Worm (Caenorhabditis elegans) whole organism, young adult: Measurements from ENCODE around the gene C40A11.3.
"Not testable (repeated sequence)": the region's sequence is repeated elsewhere in the genome, so short reads cannot be mapped to it uniquely, and the experiment has no call there.

Source experiments
- C06A6.2 ChIP-seq: fragments of 200-800 bp; sonication (Bioruptor generic); conservative IDR thresholded peaks from 2 replicates; pipeline ENCODE4 v1.3.6; 2022; ENCODE audit warnings: missing genetic modification characterization, missing compliant biosample characterization
- D2030.7 ChIP-seq: fragments of 200-800 bp; sonication (Bioruptor generic); IDR thresholded peaks from 2 replicates; pipeline ENCODE4 v1.3.6; 2022; ENCODE audit warnings: missing genetic modification reagents, missing genetic modification characterization, missing compliant biosample characterization
- F37B4.10 ChIP-seq: fragments of 200-800 bp; sonication (Bioruptor generic); IDR thresholded peaks from 2 replicates; pipeline ENCODE4 v1.3.6; 2022; ENCODE audit warnings: missing genetic modification characterization, missing compliant biosample characterization
- F57A8.1 ChIP-seq: fragments of 200-800 bp; sonication (Bioruptor generic); optimal IDR thresholded peaks from 2 replicates; lab custom pipeline; 2018; ENCODE audit warnings: mild to moderate bottlenecking, missing genetic modification characterization, moderate library complexity, missing compliant biosample characterization
- F57C9.4 ChIP-seq: sonication (generic microtip); optimal IDR thresholded peaks from 2 replicates; lab custom pipeline; 2017; ENCODE audit warnings: mild to moderate bottlenecking, missing genetic modification characterization, missing compliant biosample characterization
- K11D2.4 ChIP-seq: fragments of 200-800 bp; sonication (Bioruptor generic); IDR thresholded peaks from 2 replicates; pipeline ENCODE4 v1.3.6; 2022; ENCODE audit warnings: missing genetic modification reagents, missing genetic modification characterization, missing compliant biosample characterization
- Y53F4B.3 ChIP-seq: fragments of 200-800 bp; sonication (Bioruptor generic); IDR thresholded peaks from 2 replicates; pipeline ENCODE4 v1.3.6; 2022; ENCODE audit warnings: missing genetic modification reagents, missing genetic modification characterization, missing compliant biosample characterization
- Y67H2A.10 ChIP-seq: fragments of 200-800 bp; sonication (Bioruptor generic); conservative IDR thresholded peaks from 2 replicates; pipeline ENCODE4 v1.3.6; 2022; ENCODE audit warnings: missing genetic modification reagents, missing genetic modification characterization, missing compliant biosample characterization
- atf-7 ChIP-seq: sonication (generic microtip); optimal IDR thresholded peaks from 2 replicates; lab custom pipeline; 2017; ENCODE audit warnings: mild to moderate bottlenecking, missing genetic modification characterization, missing compliant biosample characterization
- attf-5 ChIP-seq: fragments of 200-800 bp; sonication (Bioruptor generic); optimal IDR thresholded peaks from 2 replicates; lab custom pipeline; 2018; ENCODE audit warnings: mild to moderate bottlenecking, missing genetic modification characterization, missing compliant biosample characterization
- bed-1 ChIP-seq: fragments of 200-800 bp; sonication (Bioruptor generic); IDR thresholded peaks from 2 replicates; pipeline ENCODE4 v1.3.6; 2022; ENCODE audit warnings: missing genetic modification reagents, missing genetic modification characterization, missing compliant biosample characterization
- ccch-3 ChIP-seq: fragments of 200-800 bp; sonication (Bioruptor generic); optimal IDR thresholded peaks from 2 replicates; lab custom pipeline; 2018; ENCODE audit warnings: mild to moderate bottlenecking, missing genetic modification characterization, missing compliant biosample characterization
- cebp-1 ChIP-seq, 2 experiments: fragments of 200-800 bp in 1 of 2; sonication (Bioruptor generic) in 1 of 2; sonication (generic microtip) in 1 of 2; IDR thresholded peaks in 1 of 2; optimal IDR thresholded peaks in 1 of 2; 2 replicates each; pipeline versions ENCODE4 v1.3.6 to Lab custom; 2017 to 2022; ENCODE audit warnings: missing compliant biosample characterization in 2 of 2, missing genetic modification characterization in 2 of 2, mild to moderate bottlenecking in 1 of 2, missing genetic modification reagents in 1 of 2, moderate library complexity in 1 of 2
- ceh-100 ChIP-seq: fragments of 200-800 bp; sonication (Bioruptor generic); IDR thresholded peaks from 2 replicates; pipeline ENCODE4 v1.3.6; 2022; ENCODE audit warnings: missing genetic modification reagents, missing genetic modification characterization, missing compliant biosample characterization
- ceh-27 ChIP-seq: fragments of 200-800 bp; sonication (Bioruptor generic); optimal IDR thresholded peaks from 2 replicates; lab custom pipeline; 2018; ENCODE audit warnings: mild to moderate bottlenecking, missing genetic modification characterization, moderate library complexity, missing compliant biosample characterization
- die-1 ChIP-seq: sonication (generic microtip); optimal IDR thresholded peaks from 2 replicates; lab custom pipeline; 2016; ENCODE audit warnings: missing genotype, mild to moderate bottlenecking, missing genetic modification characterization, missing compliant biosample characterization
- dpff-1 ChIP-seq: sonication (generic microtip); optimal IDR thresholded peaks from 2 replicates; lab custom pipeline; 2017; ENCODE audit warnings: mild to moderate bottlenecking, missing genetic modification characterization, missing compliant biosample characterization
- egl-44 ChIP-seq: fragments of 200-800 bp; sonication (Bioruptor generic); IDR thresholded peaks from 2 replicates; pipeline ENCODE4 v1.3.6; 2022; ENCODE audit warnings: missing genetic modification reagents, missing genetic modification characterization, missing compliant biosample characterization
- egrh-3 ChIP-seq: fragments of 200-800 bp; sonication (Bioruptor generic); IDR thresholded peaks from 2 replicates; pipeline ENCODE4 v1.3.6; 2022; ENCODE audit warnings: missing genetic modification reagents, missing genetic modification characterization, missing compliant biosample characterization
- ets-4 ChIP-seq: fragments of 200-800 bp; sonication (Bioruptor generic); optimal IDR thresholded peaks from 2 replicates; lab custom pipeline; 2018; ENCODE audit warnings: mild to moderate bottlenecking, missing genetic modification characterization, missing compliant biosample characterization
- fkh-3 ChIP-seq: sonication (generic microtip); optimal IDR thresholded peaks from 2 replicates; lab custom pipeline; 2016; ENCODE audit warnings: mild to moderate bottlenecking, missing genetic modification characterization, missing compliant biosample characterization
- hlh-12 ChIP-seq: sonication (generic microtip); optimal IDR thresholded peaks from 2 replicates; lab custom pipeline; 2016; ENCODE audit warnings: missing genetic modification characterization, missing compliant biosample characterization
- hmg-1.2 ChIP-seq: fragments of 200-800 bp; sonication (Bioruptor generic); IDR thresholded peaks from 2 replicates; pipeline ENCODE4 v1.3.6; 2022; ENCODE audit warnings: missing genetic modification reagents, missing genetic modification characterization, missing compliant biosample characterization
- hsf-1 ChIP-seq: fragments of 200-800 bp; sonication (Bioruptor generic); IDR thresholded peaks from 2 replicates; pipeline ENCODE4 v1.3.6; 2022; ENCODE audit warnings: missing genetic modification reagents, missing genetic modification characterization, missing compliant biosample characterization
- lin-40 ChIP-seq: sonication (generic microtip); optimal IDR thresholded peaks from 2 replicates; lab custom pipeline; 2016; ENCODE audit warnings: missing genetic modification characterization, mild to moderate bottlenecking, missing compliant biosample characterization, missing genotype, missing genetic modification reagents
- madf-8 ChIP-seq: fragments of 200-800 bp; sonication (Bioruptor generic); conservative IDR thresholded peaks from 2 replicates; pipeline ENCODE4 v1.3.6; 2022; ENCODE audit warnings: missing genetic modification reagents, missing genetic modification characterization, missing compliant biosample characterization
- nfyb-1 ChIP-seq: fragments of 200-800 bp; sonication (Bioruptor generic); IDR thresholded peaks from 2 replicates; pipeline ENCODE4 v1.3.6; 2022; ENCODE audit warnings: missing genetic modification reagents, missing genetic modification characterization, missing compliant biosample characterization
- nhr-120 ChIP-seq: fragments of 200-800 bp; sonication (Bioruptor generic); IDR thresholded peaks from 2 replicates; pipeline ENCODE4 v1.3.6; 2022; ENCODE audit warnings: missing genetic modification characterization, missing compliant biosample characterization
- nhr-179 ChIP-seq: sonication (generic microtip); optimal IDR thresholded peaks from 2 replicates; lab custom pipeline; 2016; ENCODE audit warnings: mild to moderate bottlenecking, missing genetic modification characterization, missing compliant biosample characterization
- nhr-80 ChIP-seq: sonication (generic microtip); optimal IDR thresholded peaks from 2 replicates; lab custom pipeline; 2016; ENCODE audit warnings: missing genetic modification characterization, missing compliant biosample characterization
- repo-1 ChIP-seq: sonication (generic microtip); optimal IDR thresholded peaks from 2 replicates; lab custom pipeline; 2017; ENCODE audit warnings: mild to moderate bottlenecking, missing genetic modification characterization, missing compliant biosample characterization
- snpc-1.3 ChIP-seq: sonication (generic microtip); optimal IDR thresholded peaks from 2 replicates; lab custom pipeline; 2017; ENCODE audit warnings: missing genetic modification characterization, mild to moderate bottlenecking, missing compliant biosample characterization, antibody characterized with exemption, moderate library complexity, missing genotype, missing genetic modification reagents; ENCODE audit not compliant: insufficient read depth
- tbx-9 ChIP-seq: sonication (generic microtip); optimal IDR thresholded peaks from 2 replicates; lab custom pipeline; 2016; ENCODE audit warnings: borderline replicate concordance, missing genetic modification characterization, inconsistent platforms, missing compliant biosample characterization
- unc-130 ChIP-seq: sonication (generic microtip); optimal IDR thresholded peaks from 2 replicates; lab custom pipeline; 2016; ENCODE audit warnings: missing genetic modification reagents, missing genetic modification characterization, missing compliant biosample characterization

Gene C40A11.3

DNA sequence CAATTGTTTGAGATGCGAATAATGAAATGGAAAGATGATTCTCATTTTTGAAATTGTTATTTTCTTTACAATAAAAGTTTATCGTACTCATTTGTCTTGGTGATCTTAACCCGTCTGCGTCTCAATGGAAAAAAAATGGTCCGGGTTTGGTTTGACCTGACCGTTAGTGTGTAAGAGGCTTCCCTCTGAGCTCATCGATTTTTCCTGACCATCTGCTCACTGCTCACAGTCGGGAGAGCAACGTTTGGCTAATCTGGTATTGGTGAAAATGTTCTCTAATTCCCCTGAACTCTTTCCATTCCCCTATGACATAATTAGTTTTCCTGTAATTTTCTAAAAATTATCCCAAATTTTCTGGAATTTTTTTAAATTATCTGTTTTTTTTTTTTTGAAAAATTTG is 2.0 kb upstream of the C40A11.3 start:
- TF ChIP-seq snpc-1.3 (tag; lab: Kevin White, UChicago) = no peak
- no peak for TF ChIP-seq lin-40 (tag; lab: Kevin White, UChicago)
- TF ChIP-seq, all 124 proteins: peak for 0

DNA sequence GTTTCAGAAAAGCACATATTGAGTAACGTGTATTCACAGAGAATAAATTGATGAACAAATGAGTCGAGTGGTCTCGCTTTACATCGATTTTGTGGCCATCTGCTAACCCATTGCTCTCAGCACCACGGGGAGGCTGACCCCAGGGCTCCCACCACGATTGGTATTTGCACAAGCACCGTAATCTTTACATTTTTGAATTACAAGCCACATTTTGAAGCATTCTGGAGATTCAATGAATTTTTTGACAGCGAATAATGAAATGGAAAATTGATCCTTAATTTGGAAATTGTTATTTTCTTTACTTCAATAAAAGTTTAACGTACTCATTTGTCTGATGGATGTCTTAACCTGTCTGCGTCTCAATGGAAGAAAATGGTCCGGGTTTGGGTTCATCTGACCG is 4.6 kb downstream of the C40A11.3 start, which contains the start of gene C40A11.6:
Gene C40A11.6, minus strand, starts transcription at position 101 of the 400 bp plus-strand sequence.
- TF ChIP-seq ceh-27 (no peak), C06A6.2 (GFP tag; lab: Robert Waterston, UW) (no peak), D2030.7 (GFP tag; lab: Robert Waterston, UW) (no peak), ceh-100 (GFP tag; lab: Robert Waterston, UW) (no peak), egl-44 (GFP tag; lab: Robert Waterston, UW) (no peak), F57C9.4 (tag; lab: Kevin White, UChicago) (no peak), Y67H2A.10 (GFP tag; lab: Robert Waterston, UW) (no peak), die-1 (no peak), bed-1 (GFP tag; lab: Robert Waterston, UW) (no peak)

DNA sequence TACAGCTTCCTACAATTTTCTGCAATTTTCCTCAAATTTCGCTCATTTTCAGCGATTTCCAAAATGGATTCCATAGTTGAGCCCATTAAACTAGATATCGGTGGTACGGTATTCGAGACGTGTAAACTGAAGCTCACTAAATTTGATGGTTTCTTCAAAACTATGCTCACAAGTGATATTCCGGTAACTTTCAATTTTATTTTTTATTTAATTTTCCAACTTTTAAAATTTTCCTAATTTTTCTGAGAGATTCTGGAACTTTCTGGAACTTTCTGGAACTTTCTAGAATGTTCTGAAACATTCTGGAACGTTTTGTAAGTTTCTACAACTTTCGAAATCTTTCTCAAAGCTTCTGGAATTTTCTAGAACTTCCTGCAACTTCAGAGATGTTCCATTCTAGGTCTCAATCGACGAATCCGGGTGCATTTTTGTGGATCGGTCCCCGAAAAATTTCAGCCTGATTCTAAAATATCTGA is 6.0 kb downstream of the C40A11.3 start, which contains the start of gene C40A11.2:
Gene C40A11.2, plus strand, starts transcription at position 51 of the 476 bp plus-strand sequence.
- peak; percentile 90 for TF ChIP-seq hsf-1 (GFP tag; lab: Robert Waterston, UW)
- no peak for TF ChIP-seq F57A8.1 (GFP tag; lab: Kevin White, UChicago)

DNA sequence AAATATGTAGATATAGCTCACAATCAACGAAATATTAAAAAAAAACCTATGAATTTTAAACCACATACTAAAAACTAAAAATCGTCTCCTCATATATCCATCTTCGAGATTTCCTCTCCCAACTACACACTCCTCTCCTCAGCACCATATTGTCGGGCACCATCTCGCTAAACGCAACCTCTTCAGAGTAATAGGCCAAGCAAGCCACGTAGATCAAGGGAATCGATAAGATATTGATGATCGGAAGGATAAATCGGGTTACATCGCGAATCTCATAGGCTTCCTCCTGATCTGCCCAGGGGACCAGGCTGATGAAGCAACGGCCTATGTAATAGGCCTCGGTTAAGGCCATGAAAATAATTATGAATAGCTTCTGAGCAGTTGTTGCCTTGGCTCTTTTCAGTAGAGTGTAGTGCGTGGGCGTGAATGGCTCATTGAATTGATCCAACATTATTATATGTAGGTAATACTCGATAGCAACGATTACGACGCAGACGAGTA is 9.6 kb downstream of the C40A11.3 start, which contains the start of the genes C40A11.7 and C40A11.8:
Gene C40A11.7, minus strand, starts transcription at position 101 of the 501 bp plus-strand sequence.
Gene C40A11.8, minus strand, starts transcription at position 451 of the 501 bp plus-strand sequence.
- TF ChIP-seq repo-1 (tag; lab: Kevin White, UChicago) = no peak

- TF ChIP-seq madf-8 = no peak
- peak; percentile 5 for TF ChIP-seq nhr-80
Measured at ce11 chrII:2152455-2152854, 11.5 kb downstream of the C40A11.3 start.

DNA sequence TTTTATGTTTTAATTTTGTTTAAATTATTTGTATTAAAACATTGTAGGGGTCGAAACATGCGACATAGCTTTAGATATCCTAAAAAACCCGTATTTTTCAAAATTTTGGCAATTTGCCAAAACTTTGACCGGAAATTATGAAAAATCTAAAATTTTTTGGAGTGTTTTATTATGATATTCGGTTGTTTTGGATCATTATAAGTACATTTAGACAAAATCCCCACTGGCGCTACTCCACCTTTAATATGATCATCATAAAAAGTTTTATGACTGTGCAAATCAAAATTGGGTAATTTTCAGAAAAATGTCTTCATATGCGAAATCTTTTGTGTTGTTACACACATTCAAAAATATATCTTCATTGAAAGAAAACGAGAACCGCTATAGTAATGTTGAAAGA is 12.8 kb downstream of the C40A11.3 start, which contains the start of gene math-18:
Gene math-18, plus strand, starts transcription at position 301 of the 400 bp plus-strand sequence.
- TF ChIP-seq hmg-1.2 (GFP tag; lab: Robert Waterston, UW); nfyb-1 (GFP tag; lab: Robert Waterston, UW); dpff-1 (tag; lab: Kevin White, UChicago): not testable (repeated sequence)

ce11 chrII:2163370-2163882 is 22.5 kb downstream of the C40A11.3 start, which contains the start of gene C33C12.11:
Gene C33C12.11 (minus strand): TSS chrII:2163832.
- peak; percentile 59; the same call in 1 of the 2 replicates for TF ChIP-seq egrh-3 (GFP tag; lab: Robert Waterston, UW)

ce11 chrII:2166376-2166775 is 25.5 kb downstream of the C40A11.3 start, which contains the start of gene C33C12.4:
Gene C33C12.4 (minus strand): TSS chrII:2166476.
- no peak for TF ChIP-seq atf-7 (tag; lab: Kevin White, UChicago)
- no peak for TF ChIP-seq attf-5
- no peak for TF ChIP-seq ccch-3 (GFP tag; lab: Kevin White, UChicago)
- no peak for TF ChIP-seq fkh-3 (tag; lab: Kevin White, UChicago)
- TF ChIP-seq ets-4 (GFP tag; lab: Kevin White, UChicago) = no peak
- TF ChIP-seq bed-1 (GFP tag; lab: Robert Waterston, UW) = no peak
- TF ChIP-seq Y53F4B.3 = no peak
- TF ChIP-seq F37B4.10 (GFP tag; lab: Robert Waterston, UW) = no peak
- no peak for TF ChIP-seq cebp-1 (GFP tag; IDR thresholded peaks at IDR 0.05; lab: Robert Waterston, UW)
- no peak for TF ChIP-seq cebp-1 (tag; optimal IDR thresholded peaks at IDR 0.05; lab: Kevin White, UChicago)
- no peak for TF ChIP-seq nhr-120 (GFP tag; lab: Robert Waterston, UW)
- TF ChIP-seq egrh-3 (GFP tag; lab: Robert Waterston, UW) = no peak
- no peak for TF ChIP-seq K11D2.4 (GFP tag; lab: Robert Waterston, UW)
- TF ChIP-seq snpc-1.3 (tag; lab: Kevin White, UChicago) = no peak
- no peak for TF ChIP-seq tbx-9
- TF ChIP-seq hlh-12 (tag; lab: Kevin White, UChicago) = no peak
- TF ChIP-seq nhr-179 = no peak
- no peak for TF ChIP-seq ceh-27
- TF ChIP-seq unc-130 (GFP tag; lab: Kevin White, UChicago) = no peak
- TF ChIP-seq, all 124 proteins: peak for 0
